Fruit fly (Drosophila melanogaster): ENCODE measurements around the gene Tlk.
A peak's percentile ranks its signal among the peaks of the same experiment; 100 is the strongest.

Tlk gene

DNA sequence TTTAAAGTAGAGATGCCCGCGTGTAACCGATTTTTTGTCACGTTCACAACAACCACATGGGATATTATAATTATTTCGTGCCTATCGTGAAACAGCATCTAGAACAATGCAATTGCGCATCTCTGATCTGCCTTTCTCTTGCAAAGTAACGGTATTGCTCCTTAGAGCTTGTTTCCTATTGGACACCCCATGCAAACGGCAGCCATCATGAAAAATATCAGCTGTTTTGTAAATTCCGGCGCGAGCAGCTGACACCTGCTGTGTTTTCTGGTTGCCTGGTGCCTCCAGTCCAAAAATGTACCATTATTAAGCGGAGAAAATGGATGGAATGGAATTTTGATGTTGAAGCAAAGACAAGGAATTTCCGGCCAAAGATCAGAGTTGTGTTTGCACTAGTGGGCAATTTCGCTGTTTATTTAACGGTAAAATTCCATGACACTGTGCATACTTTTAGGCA lies 15.6 kb upstream of the Tlk start:
- TF ChIP-seq CTCF (optimal IDR thresholded peaks at IDR 0.05) (no peak), CG8478 (optimal IDR thresholded peaks at IDR 0.05) (no peak)

dm6 chrX:3710531-3711084 lies 9.2 kb upstream of the Tlk start:
- TF ChIP-seq CG8478 (optimal IDR thresholded peaks at IDR 0.05), result no peak
- no peak for TF ChIP-seq CTCF (optimal IDR thresholded peaks at IDR 0.05)

dm6 chrX:3714020-3714419 lies 5.8 kb upstream of the Tlk start:
- TF ChIP-seq CTCF (optimal IDR thresholded peaks at IDR 0.05), result no peak
- no peak for TF ChIP-seq CG8478 (optimal IDR thresholded peaks at IDR 0.05)

DNA sequence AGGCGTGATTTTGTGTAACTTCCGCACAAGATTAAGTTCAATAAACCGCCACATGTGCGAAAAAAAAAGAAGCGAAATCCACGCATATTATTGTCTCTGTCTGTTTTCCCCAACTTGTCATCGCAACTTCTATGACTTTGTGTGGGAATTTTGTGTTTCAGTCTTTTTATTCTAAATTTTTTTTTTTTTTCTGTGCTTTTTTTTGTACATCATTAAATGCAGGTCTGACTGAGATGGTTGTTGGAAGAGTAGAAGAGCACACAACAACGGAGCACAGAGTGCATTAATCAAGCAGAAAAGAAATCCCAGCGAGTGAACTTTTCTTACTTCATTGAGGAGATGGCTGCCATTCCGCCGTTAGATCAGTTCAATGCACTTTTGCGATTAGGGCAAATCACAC lies 4.2 kb upstream of the Tlk start:
- TF ChIP-seq CG8478 (optimal IDR thresholded peaks at IDR 0.05) (no peak), CTCF (optimal IDR thresholded peaks at IDR 0.05) (no peak)

dm6 chrX:3718592-3719267 lies 1.1 kb upstream of the Tlk start:
- no peak for TF ChIP-seq CG8478 (optimal IDR thresholded peaks at IDR 0.05)
- TF ChIP-seq CTCF (optimal IDR thresholded peaks at IDR 0.05), result no peak

- TF ChIP-seq CG8478 (optimal IDR thresholded peaks at IDR 0.05) (no peak), CTCF (optimal IDR thresholded peaks at IDR 0.05) (no peak)
These were observed 572 bp downstream of the Tlk start for dm6 chrX:3720176-3720981.

- TF ChIP-seq CG8478 (optimal IDR thresholded peaks at IDR 0.05) (no peak), CTCF (optimal IDR thresholded peaks at IDR 0.05) (no peak)
These were observed 1.8 kb downstream of the Tlk start for dm6 chrX:3721568-3721967.

- TF ChIP-seq CG8478 (optimal IDR thresholded peaks at IDR 0.05) (no peak), CTCF (optimal IDR thresholded peaks at IDR 0.05) (no peak)
These were observed 2.4 kb downstream of the Tlk start for dm6 chrX:3722209-3722608.

- TF ChIP-seq CG8478 (optimal IDR thresholded peaks at IDR 0.05) (no peak), CTCF (optimal IDR thresholded peaks at IDR 0.05) (peak in 1 of 2 experiments; percentile 24)
These were observed 3.2 kb downstream of the Tlk start for dm6 chrX:3722975-3723374.

DNA sequence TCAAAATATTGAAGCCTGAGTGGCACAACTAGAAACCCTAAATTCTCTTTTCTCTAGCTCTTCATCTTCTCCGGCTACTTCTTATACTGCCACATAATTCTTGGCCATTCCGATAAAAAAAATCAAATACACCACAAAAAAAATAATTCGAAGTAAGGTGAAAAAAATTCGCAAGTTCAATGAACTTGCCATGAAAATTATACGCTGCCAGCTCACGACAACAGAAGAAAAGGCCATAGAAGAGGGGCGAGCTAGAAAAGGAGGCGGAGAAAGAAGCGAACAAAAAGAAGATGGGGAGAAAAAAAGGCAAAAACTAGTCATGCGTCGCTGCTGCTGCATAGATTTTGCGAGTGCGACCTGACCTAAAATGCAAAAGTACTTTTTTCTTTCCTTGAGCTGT lies 5.2 kb downstream of the Tlk start:
- TF ChIP-seq CTCF (optimal IDR thresholded peaks at IDR 0.05) (no peak), CG8478 (optimal IDR thresholded peaks at IDR 0.05) (no peak)

- TF ChIP-seq CTCF (optimal IDR thresholded peaks at IDR 0.05) (peak; percentile 81 to 82), CG8478 (optimal IDR thresholded peaks at IDR 0.05) (no peak)
These were observed 6.1 kb downstream of the Tlk start for dm6 chrX:3725916-3726315.

DNA sequence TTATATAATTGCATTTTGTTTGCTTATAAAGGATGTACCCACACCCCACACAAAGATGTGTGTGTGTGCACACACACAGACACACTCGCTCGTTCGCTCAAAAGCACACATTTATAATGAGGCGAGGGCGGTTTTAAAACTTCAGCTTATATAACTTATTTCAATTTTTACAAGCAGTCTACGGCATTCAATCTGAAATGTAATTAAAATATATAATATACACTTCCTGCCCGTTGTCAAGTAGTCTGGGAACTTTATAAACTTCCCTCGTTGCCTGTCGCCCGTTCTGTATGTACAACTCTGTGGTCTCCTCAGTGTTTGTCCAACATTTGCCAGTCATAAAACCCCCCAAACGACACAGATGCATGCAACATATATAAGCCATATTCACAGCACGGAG lies 11.1 kb downstream of the Tlk start:
- TF ChIP-seq CTCF (optimal IDR thresholded peaks at IDR 0.05) (no peak), CG8478 (optimal IDR thresholded peaks at IDR 0.05) (no peak)

- TF ChIP-seq CG8478 (optimal IDR thresholded peaks at IDR 0.05) (no peak), CTCF (optimal IDR thresholded peaks at IDR 0.05) (peak in 1 of 2 experiments; percentile 11)
These were observed 18.0 kb downstream of the Tlk start for dm6 chrX:3737774-3738173.

dm6 chrX:3739165-3739888 lies 19.5 kb downstream of the Tlk start:
- no peak for TF ChIP-seq CTCF (optimal IDR thresholded peaks at IDR 0.05)
- TF ChIP-seq CG8478 (optimal IDR thresholded peaks at IDR 0.05), result no peak

DNA sequence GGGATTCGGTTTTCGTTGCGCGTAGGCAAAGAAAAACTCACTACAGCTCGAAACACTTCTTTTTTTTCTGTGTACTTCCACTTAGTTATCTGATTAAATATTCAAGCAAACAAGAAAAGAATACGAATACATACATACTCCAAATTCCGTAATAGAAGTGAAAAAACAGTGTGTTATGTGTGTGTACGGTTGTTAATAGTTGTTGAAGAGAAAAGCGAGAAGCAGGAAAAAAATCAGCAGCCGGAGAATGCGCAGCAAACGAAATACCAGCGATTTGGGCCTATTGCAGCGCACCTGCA lies 20.0 kb downstream of the Tlk start:
- TF ChIP-seq CG8478 (optimal IDR thresholded peaks at IDR 0.05) (no peak), CTCF (optimal IDR thresholded peaks at IDR 0.05) (no peak)

Data from S2 (cell line).